Worm (Caenorhabditis elegans) whole organism, L4 larva: ENCODE results near the gene R07B7.9.

ENCODE experiments used
- D1046.2 ChIP-seq: fragments of 200-800 bp; sonication (Bioruptor generic); IDR thresholded peaks from 2 replicates; pipeline ENCODE4 v1.3.6; 2022; ENCODE audit warnings: missing genetic modification characterization, missing compliant biosample characterization
- F26F4.8 ChIP-seq: fragments of 200-800 bp; sonication (Bioruptor generic); conservative IDR thresholded peaks from 2 replicates; pipeline ENCODE4 v1.3.6; 2022; ENCODE audit warnings: missing genetic modification characterization, missing compliant biosample characterization
- F44E2.7 ChIP-seq: fragments of 200-800 bp; sonication (Bioruptor generic); IDR thresholded peaks from 2 replicates; pipeline ENCODE4 v2.1.2; 2022; ENCODE audit warnings: missing genetic modification characterization, missing compliant biosample characterization
- T20F7.1 ChIP-seq: fragments of 200-800 bp; sonication (Bioruptor generic); optimal IDR thresholded peaks from 2 replicates; lab custom pipeline; 2018; ENCODE audit warnings: mild to moderate bottlenecking, missing genetic modification characterization, missing compliant biosample characterization
- Y105C5A.15 ChIP-seq: fragments of 200-800 bp; sonication (Bioruptor generic); IDR thresholded peaks from 2 replicates; pipeline ENCODE4 v1.3.6; 2022; ENCODE audit warnings: missing genetic modification characterization, missing compliant biosample characterization
- Y48G9A.11 ChIP-seq: fragments of 200-800 bp; sonication (Bioruptor generic); IDR thresholded peaks from 2 replicates; pipeline ENCODE4 v1.3.6; 2022; ENCODE audit warnings: missing genetic modification reagents, missing genetic modification characterization, missing compliant biosample characterization
- aha-1 ChIP-seq: fragments of 150-350 bp; peaks from one replicate; lab custom pipeline; 2014; ENCODE audit warnings: missing biosample characterization, missing genetic modification characterization
- aly-2 ChIP-seq: sonication (generic microtip); optimal IDR thresholded peaks from 2 replicates; lab custom pipeline; 2018; ENCODE audit warnings: missing biosample characterization, missing genetic modification characterization
- attf-4 ChIP-seq: sonication (generic microtip); optimal IDR thresholded peaks from 3 replicates; lab custom pipeline; 2017; ENCODE audit warnings: missing biosample characterization, missing genetic modification characterization
- ceh-20 ChIP-seq: fragments of 200-800 bp; sonication (Bioruptor generic); IDR thresholded peaks from 2 replicates; pipeline ENCODE4 v1.3.6; 2022; ENCODE audit warnings: missing genetic modification reagents, missing genetic modification characterization, missing compliant biosample characterization
- ceh-28 ChIP-seq: fragments of 150-350 bp; optimal IDR thresholded peaks from 2 replicates; lab custom pipeline; 2014; ENCODE audit warnings: missing biosample characterization, missing genetic modification reagents, missing genetic modification characterization
- ceh-32 ChIP-seq: sonication (generic microtip); optimal IDR thresholded peaks from 2 replicates; lab custom pipeline; 2016; ENCODE audit warnings: mild to moderate bottlenecking, missing genetic modification characterization, missing compliant biosample characterization; ENCODE audit not compliant: poor library complexity
- ceh-62 ChIP-seq: sonication (generic microtip); optimal IDR thresholded peaks from 2 replicates; lab custom pipeline; 2017; ENCODE audit warnings: missing biosample characterization, missing genetic modification characterization
- ceh-82 ChIP-seq: sonication (generic microtip); optimal IDR thresholded peaks from 2 replicates; lab custom pipeline; 2017; ENCODE audit warnings: missing biosample characterization, missing genetic modification characterization
- daf-16 ChIP-seq, 3 experiments: sonication (generic microtip); optimal IDR thresholded peaks; 2 replicates each; lab custom pipeline; 2016 to 2017; ENCODE audit warnings: missing genetic modification characterization in 3 of 3, missing genetic modification reagents in 3 of 3, mild to moderate bottlenecking in 2 of 3, missing compliant biosample characterization in 2 of 3, missing biosample characterization in 1 of 3, moderate library complexity in 1 of 3
- dmd-6 ChIP-seq: fragments of 200-800 bp; sonication (Bioruptor generic); IDR thresholded peaks from 2 replicates; pipeline ENCODE4 v1.3.6; 2022; ENCODE audit warnings: missing genetic modification reagents, missing genetic modification characterization, missing compliant biosample characterization
- dve-1 ChIP-seq: sonication (generic microtip); optimal IDR thresholded peaks from 2 replicates; lab custom pipeline; 2017; ENCODE audit warnings: antibody characterized with exemption, mild to moderate bottlenecking, missing genetic modification characterization, missing compliant biosample characterization; ENCODE audit not compliant: insufficient read depth
- egl-27 ChIP-seq: sonication (generic microtip); optimal IDR thresholded peaks from 3 replicates; lab custom pipeline; 2017; ENCODE audit warnings: missing biosample characterization, missing genetic modification reagents, missing genetic modification characterization
- egl-43 ChIP-seq: fragments of 200-800 bp; sonication (Bioruptor generic); IDR thresholded peaks from 2 replicates; pipeline ENCODE4 v1.3.6; 2022; ENCODE audit warnings: missing genetic modification reagents, missing genetic modification characterization, missing compliant biosample characterization
- hif-1 ChIP-seq, 2 experiments: sonication (generic microtip); optimal IDR thresholded peaks; 2 replicates each; lab custom pipeline; 2016 to 2017; ENCODE audit warnings: missing compliant biosample characterization in 2 of 2, missing genetic modification characterization in 2 of 2, missing genetic modification reagents in 2 of 2, missing genotype in 2 of 2, mild to moderate bottlenecking in 1 of 2
- lin-15B ChIP-seq: fragments of 150-350 bp; sonication (generic microtip); optimal IDR thresholded peaks from 3 replicates; lab custom pipeline; 2014; ENCODE audit warnings: missing biosample characterization, missing genetic modification characterization
- lsy-2 ChIP-seq, 2 experiments: fragments of 150-350 bp in 1 of 2; sonication (generic microtip) in 1 of 2; optimal IDR thresholded peaks; 2 replicates each; lab custom pipeline; 2014 to 2017; ENCODE audit warnings: missing biosample characterization in 2 of 2, missing genetic modification characterization in 2 of 2
- madf-5 ChIP-seq, 2 experiments: fragments of 200-800 bp; sonication (Bioruptor generic); IDR thresholded peaks; 2 replicates each; pipeline ENCODE4 v1.3.6; 2022; ENCODE audit warnings: missing compliant biosample characterization in 2 of 2, missing genetic modification characterization in 2 of 2
- mdt-29 ChIP-seq: fragments of 200-800 bp; sonication (Bioruptor generic); IDR thresholded peaks from 2 replicates; pipeline ENCODE4 v1.3.6; 2022; ENCODE audit warnings: missing genetic modification reagents, missing genetic modification characterization, missing compliant biosample characterization
- mxl-2 ChIP-seq: fragments of 200-800 bp; sonication (Bioruptor generic); conservative IDR thresholded peaks from 2 replicates; pipeline ENCODE4 v1.3.6; 2022; ENCODE audit warnings: missing genetic modification reagents, missing genetic modification characterization, missing compliant biosample characterization
- mxl-3 ChIP-seq: fragments of 200-800 bp; sonication (Bioruptor generic); optimal IDR thresholded peaks from 2 replicates; lab custom pipeline; 2018; ENCODE audit warnings: mild to moderate bottlenecking, missing genetic modification characterization, missing compliant biosample characterization
- nhr-28 ChIP-seq: fragments of 150-350 bp; optimal IDR thresholded peaks from 2 replicates; lab custom pipeline; 2014; ENCODE audit warnings: missing biosample characterization, missing genetic modification characterization
- nhr-41 ChIP-seq: fragments of 200-800 bp; sonication (Bioruptor generic); IDR thresholded peaks from 2 replicates; pipeline ENCODE4 v1.3.6; 2022; ENCODE audit warnings: missing genetic modification reagents, missing genetic modification characterization, missing compliant biosample characterization
- nhr-6 ChIP-seq: fragments of 150-350 bp; optimal IDR thresholded peaks from 2 replicates; lab custom pipeline; 2014; ENCODE audit warnings: missing biosample characterization, missing genetic modification characterization
- pha-4 ChIP-seq, 2 experiments: fragments of 150-350 bp in 1 of 2; fragments of 200-800 bp in 1 of 2; sonication (Bioruptor generic) in 1 of 2; IDR thresholded peaks in 1 of 2; optimal IDR thresholded peaks in 1 of 2; 2 replicates each; pipeline versions ENCODE4 v1.3.6 to Lab custom; 2014 to 2022; ENCODE audit warnings: missing genetic modification characterization in 2 of 2, missing genetic modification reagents in 2 of 2, missing biosample characterization in 1 of 2, missing compliant biosample characterization in 1 of 2
- php-3 ChIP-seq: fragments of 200-800 bp; sonication (Bioruptor generic); IDR thresholded peaks from 2 replicates; pipeline ENCODE4 v1.3.6; 2022; ENCODE audit warnings: missing genetic modification reagents, missing genetic modification characterization, missing compliant biosample characterization
- pqm-1 ChIP-seq: sonication (generic microtip); optimal IDR thresholded peaks from 2 replicates; lab custom pipeline; 2017; ENCODE audit warnings: missing biosample characterization, missing genetic modification characterization
- saeg-2 ChIP-seq: fragments of 200-800 bp; sonication (Bioruptor generic); IDR thresholded peaks from 2 replicates; pipeline ENCODE4 v1.3.6; 2022; ENCODE audit warnings: missing genetic modification reagents, missing genetic modification characterization, missing compliant biosample characterization
- sdz-12 ChIP-seq: fragments of 200-800 bp; sonication (Bioruptor generic); optimal IDR thresholded peaks from 2 replicates; lab custom pipeline; 2018; ENCODE audit warnings: mild to moderate bottlenecking, missing genetic modification characterization, missing compliant biosample characterization
- set-16 ChIP-seq: fragments of 200-800 bp; sonication (Bioruptor generic); IDR thresholded peaks from 2 replicates; pipeline ENCODE4 v1.3.6; 2022; ENCODE audit warnings: missing genetic modification reagents, missing genetic modification characterization, missing compliant biosample characterization
- unc-39 ChIP-seq: sonication (generic microtip); optimal IDR thresholded peaks from 2 replicates; lab custom pipeline; 2017; ENCODE audit warnings: missing biosample characterization, missing genetic modification characterization
- unc-62 ChIP-seq, 3 experiments: fragments of 150-350 bp in 1 of 3; sonication (generic microtip); optimal IDR thresholded peaks in 2 of 3; peaks in 1 of 3; 1 replicate in 1 of 3; 2 replicates in 2 of 3; lab custom pipeline; 2014 to 2017; ENCODE audit warnings: missing biosample characterization in 3 of 3, missing genetic modification characterization in 3 of 3, missing genetic modification reagents in 3 of 3, missing genotype in 1 of 3
- vab-7 ChIP-seq: fragments of 200-800 bp; sonication (Bioruptor generic); IDR thresholded peaks from 2 replicates; pipeline ENCODE4 v1.3.6; 2022; ENCODE audit warnings: missing genetic modification reagents, missing genetic modification characterization, missing compliant biosample characterization
- zip-2 ChIP-seq: fragments of 150-350 bp; optimal IDR thresholded peaks from 2 replicates; lab custom pipeline; 2014; ENCODE audit warnings: missing biosample characterization, missing genetic modification characterization
- ztf-7 ChIP-seq: fragments of 150-350 bp; optimal IDR thresholded peaks from 2 replicates; lab custom pipeline; 2014; ENCODE audit warnings: missing biosample characterization, missing genetic modification characterization

Gene R07B7.9

DNA sequence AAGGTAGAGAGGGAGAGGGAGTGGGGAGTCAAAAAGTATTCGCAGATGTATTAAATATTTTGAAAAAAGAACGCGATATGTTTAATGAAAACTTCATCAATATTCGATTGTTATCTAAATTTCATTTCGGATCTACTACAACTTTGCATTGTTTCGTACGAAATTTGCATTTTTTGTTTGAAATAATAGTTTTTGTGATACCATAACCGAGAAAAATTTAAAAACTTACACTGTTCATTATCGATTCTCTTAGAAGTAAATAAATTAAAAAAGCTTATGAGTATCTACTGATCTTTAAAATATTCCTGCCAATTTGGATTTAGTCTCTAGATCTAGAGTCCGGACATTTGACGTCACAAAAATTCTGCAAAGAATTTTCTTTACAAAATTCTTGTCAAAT is at the start of gene R07B7.9:
R07B7.9 (minus strand) TSS at position 101 of the 400 bp plus-strand sequence.
- TF ChIP-seq pqm-1 (tag; lab: Kevin White, UChicago) (no peak), egl-43 (GFP tag; lab: Robert Waterston, UW) (no peak), Y48G9A.11 (GFP tag; lab: Robert Waterston, UW) (no peak), F26F4.8 (GFP tag; lab: Robert Waterston, UW) (no peak), ztf-7 (tag; lab: Kevin White, UChicago) (no peak)

DNA sequence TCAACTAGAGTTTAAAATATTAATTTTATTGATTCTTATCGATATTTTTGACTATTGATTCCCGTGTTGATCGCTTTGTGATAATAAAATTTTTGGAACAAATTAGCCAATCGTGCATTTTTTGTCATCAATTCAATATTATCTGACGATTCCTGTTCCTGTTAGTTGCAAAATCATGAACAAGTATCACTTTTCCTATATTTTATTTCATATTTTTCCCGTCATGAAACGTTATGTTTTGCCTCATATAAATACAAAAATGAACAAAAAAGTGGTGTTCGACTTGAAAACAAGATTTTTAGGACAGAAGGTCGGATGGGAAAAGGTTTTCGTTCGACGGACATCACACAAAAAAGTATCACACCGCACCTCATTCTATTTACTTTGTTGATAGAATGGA is 41.1 kb upstream of the R07B7.9 start, which contains the start of gene C13C4.6:
C13C4.6 (plus strand) TSS at position 301 of the 400 bp plus-strand sequence.
- TF ChIP-seq nhr-6 (tag; lab: Kevin White, UChicago) (no peak), mxl-2 (GFP tag; lab: Robert Waterston, UW) (no peak), D1046.2 (GFP tag; lab: Robert Waterston, UW) (no peak), ceh-82 (tag; lab: Kevin White, UChicago) (no peak), vab-7 (GFP tag; lab: Robert Waterston, UW) (no peak), ceh-32 (no peak)

ce11 chrV:12120381-12120780 is 40.2 kb upstream of the R07B7.9 start, which contains the start of gene C13C4.7:
TSS of gene C13C4.7 (minus strand) at chrV:12120481.
- TF ChIP-seq attf-4 (tag; lab: Kevin White, UChicago): no peak
- no peak for TF ChIP-seq zip-2 (tag; lab: Kevin White, UChicago)
- no peak for TF ChIP-seq ceh-20 (GFP tag; lab: Robert Waterston, UW)
- TF ChIP-seq aly-2 (tag; lab: Kevin White, UChicago): no peak
- TF ChIP-seq daf-16 (GFP tag; optimal IDR thresholded peaks at IDR 0.05; lab: Kevin White, UChicago): no peak
- TF ChIP-seq daf-16 (tag; optimal IDR thresholded peaks at IDR 0.05; lab: Kevin White, UChicago): no peak
- TF ChIP-seq saeg-2 (GFP tag; lab: Robert Waterston, UW): no peak
- TF ChIP-seq F44E2.7 (GFP tag; lab: Robert Waterston, UW): no peak
- no peak for TF ChIP-seq nhr-41

DNA sequence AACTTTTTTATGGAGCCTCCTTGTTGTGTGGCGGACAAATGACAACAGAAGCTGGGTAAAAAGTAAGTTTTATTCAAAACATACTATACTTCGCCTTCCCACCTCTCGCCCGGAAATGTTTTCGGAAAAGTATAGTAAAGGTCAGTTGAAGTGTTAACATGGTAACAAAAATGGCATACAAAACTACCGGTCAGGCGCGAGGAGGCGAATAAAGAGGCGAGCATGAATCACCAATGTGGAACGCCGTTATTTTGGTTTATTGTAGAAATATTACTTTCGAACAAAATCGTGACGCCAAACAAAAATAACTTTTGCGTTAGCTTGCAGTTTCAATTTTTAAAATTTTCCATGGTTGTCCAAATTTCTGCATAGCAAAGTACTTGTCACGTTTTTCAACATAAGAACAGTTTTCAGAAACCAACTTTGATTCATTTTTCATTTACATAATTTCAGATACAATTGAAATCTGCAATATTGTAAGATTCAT is 37.4 kb upstream of the R07B7.9 start, which contains the start of gene C13C4.8:
C13C4.8 (plus strand) TSS at position 437 of the 487 bp plus-strand sequence.
- TF ChIP-seq aha-1 (peak; percentile 90), set-16 (GFP tag; lab: Robert Waterston, UW) (no peak), pha-4 (GFP tag; IDR thresholded peaks at IDR 0.05; lab: Robert Waterston, UW) (no peak), pha-4 (tag; optimal IDR thresholded peaks at IDR 0.05; lab: Kevin White, UChicago) (peak; percentile 9)

- no peak for TF ChIP-seq unc-39
- peak in 1 of 2 experiments; percentile 97 for TF ChIP-seq unc-62 (GFP tag; optimal IDR thresholded peaks at IDR 0.05 in 1 of 2; lab: Kevin White, UChicago)
- TF ChIP-seq unc-62 (tag; optimal IDR thresholded peaks at IDR 0.05; lab: Kevin White, UChicago): no peak
- TF ChIP-seq php-3 (GFP tag; lab: Robert Waterston, UW): no peak; the same call in 1 of the 2 replicates
- TF ChIP-seq dve-1: peak; percentile 38
- TF ChIP-seq nhr-28 (tag; lab: Kevin White, UChicago): peak; percentile 81
- TF ChIP-seq dmd-6: peak; percentile 75
- no peak for TF ChIP-seq mdt-29 (GFP tag; lab: Robert Waterston, UW)
- no peak for TF ChIP-seq daf-16 (GFP tag; optimal IDR thresholded peaks at IDR 0.05; lab: Kevin White, UChicago)
- TF ChIP-seq daf-16 (tag; optimal IDR thresholded peaks at IDR 0.05; lab: Kevin White, UChicago): peak; percentile 69
- TF ChIP-seq, all 104 proteins: peak for 5
These were observed 35.0 kb upstream of the R07B7.9 start for ce11 chrV:12115150-12115549.

DNA sequence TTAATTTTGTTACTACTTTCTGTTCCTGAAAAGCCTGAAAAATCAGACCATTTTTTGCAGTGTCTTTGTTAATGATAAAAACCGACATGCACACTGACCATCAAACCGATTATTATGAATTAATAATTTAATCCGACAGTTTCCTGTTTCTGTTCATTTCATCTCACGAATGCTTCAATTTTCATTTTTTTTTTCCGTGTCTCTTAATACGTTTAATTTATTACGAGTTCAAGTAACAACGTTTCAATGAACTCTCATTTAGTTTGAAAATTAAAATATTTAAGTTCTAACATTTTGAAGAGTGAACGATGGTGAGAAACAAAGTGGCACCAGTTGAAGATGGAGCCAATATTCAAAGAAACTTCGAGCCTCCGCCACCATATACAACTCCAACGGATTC is 34.5 kb upstream of the R07B7.9 start, which contains the start of gene spin-1:
spin-1 (plus strand) TSS at position 301 of the 400 bp plus-strand sequence.
- TF ChIP-seq ceh-62 (no peak), Y105C5A.15 (GFP tag; lab: Robert Waterston, UW) (no peak), ceh-82 (tag; lab: Kevin White, UChicago) (no peak), lsy-2 (tag; optimal IDR thresholded peaks at IDR 0.05; lab: Kevin White, UChicago) (no peak), sdz-12 (no peak), egl-27 (tag; lab: Kevin White, UChicago) (no peak), Y48G9A.11 (GFP tag; lab: Robert Waterston, UW) (no peak), T20F7.1 (GFP tag; lab: Kevin White, UChicago) (no peak), pha-4 (GFP tag; IDR thresholded peaks at IDR 0.05; lab: Robert Waterston, UW) (no peak), pha-4 (tag; optimal IDR thresholded peaks at IDR 0.05; lab: Kevin White, UChicago) (no peak), hif-1 (tag; optimal IDR thresholded peaks at IDR 0.05; lab: Kevin White, UChicago) (no peak), attf-4 (tag; lab: Kevin White, UChicago) (no peak), madf-5 (GFP tag; IDR thresholded peaks at IDR 0.05; lab: Robert Waterston, UW) (no peak), lin-15B (no peak), ceh-28 (no peak), mxl-3 (no peak)
